Worm (Caenorhabditis elegans): ENCODE measurements around the gene aman-2.

aman-2 gene

ce11 chrV:11921229-11921628 is 11.8 kb downstream of the aman-2 start (continued):
- no peak for TF ChIP-seq lin-15B (tag; optimal IDR thresholded peaks at IDR 0.05)
- TF ChIP-seq egl-13 (tag; optimal IDR thresholded peaks at IDR 0.05): no peak
- TF ChIP-seq ama-1 (optimal IDR thresholded peaks at IDR 0.05): no peak
- TF ChIP-seq mdl-1 (tag; optimal IDR thresholded peaks at IDR 0.05): peak in 1 of 2 experiments; percentile 60
- no peak for TF ChIP-seq nhr-28 (tag; optimal IDR thresholded peaks at IDR 0.05)
- TF ChIP-seq snu-23 (GFP tag; optimal IDR thresholded peaks at IDR 0.05): peak; percentile 43
- peak; percentile 40 for TF ChIP-seq nhr-20 (tag; optimal IDR thresholded peaks at IDR 0.05)
- TF ChIP-seq aha-1 (tag; optimal IDR thresholded peaks at IDR 0.05): no peak
- TF ChIP-seq fkh-10 (GFP tag; optimal IDR thresholded peaks at IDR 0.05): no peak
- TF ChIP-seq ztf-11 (tag; optimal IDR thresholded peaks at IDR 0.05): no peak
- TF ChIP-seq nhr-76 (tag; optimal IDR thresholded peaks at IDR 0.05): no peak
- no peak for TF ChIP-seq ceh-63 (GFP tag; optimal IDR thresholded peaks at IDR 0.05)
- no peak for TF ChIP-seq hlh-4 (tag; optimal IDR thresholded peaks at IDR 0.05)
- TF ChIP-seq vab-15 (tag; optimal IDR thresholded peaks at IDR 0.05): no peak
- TF ChIP-seq isw-1 (GFP tag; IDR thresholded peaks at IDR 0.05): no peak
- TF ChIP-seq snpc-4 (tag; optimal IDR thresholded peaks at IDR 0.05): no peak
- no peak for TF ChIP-seq ces-1 (GFP tag; optimal IDR thresholded peaks at IDR 0.05)
- TF ChIP-seq lin-14 (GFP tag; optimal IDR thresholded peaks at IDR 0.05): peak; percentile 68
- TF ChIP-seq C34B4.2 (tag; optimal IDR thresholded peaks at IDR 0.05): no peak
- TF ChIP-seq unc-130 (tag; optimal IDR thresholded peaks at IDR 0.05): peak; percentile 2
- TF ChIP-seq irx-1 (tag; optimal IDR thresholded peaks at IDR 0.05): no peak
- peak in 1 of 3 experiments; percentile 1 for TF ChIP-seq dpl-1 (GFP tag; optimal IDR thresholded peaks at IDR 0.05)
- peak; percentile 33; the same call in 1 of the 2 replicates for TF ChIP-seq nhr-19 (GFP tag; conservative IDR thresholded peaks at IDR 0.05)
- no peak for TF ChIP-seq zag-1 (tag; optimal IDR thresholded peaks at IDR 0.05)
- no peak for TF ChIP-seq ceh-88 (GFP tag; IDR thresholded peaks at IDR 0.05)
- TF ChIP-seq nhr-12 (tag; optimal IDR thresholded peaks at IDR 0.05): no peak
- TF ChIP-seq fos-1 (tag; optimal IDR thresholded peaks at IDR 0.05): no peak
- peak; percentile 6 for TF ChIP-seq tbx-2 (tag; optimal IDR thresholded peaks at IDR 0.05)
- no peak for TF ChIP-seq alr-1 (tag; optimal IDR thresholded peaks at IDR 0.05; ENCODE audit: borderline replicate concordance)
- TF ChIP-seq unc-98 (GFP tag; IDR thresholded peaks at IDR 0.05): no peak
- TF ChIP-seq nhr-71 (tag; optimal IDR thresholded peaks at IDR 0.05): peak; percentile 2
- no peak for TF ChIP-seq nhr-47 (tag; optimal IDR thresholded peaks at IDR 0.05)
- no peak for TF ChIP-seq lin-13 (GFP tag; optimal IDR thresholded peaks at IDR 0.05)
- no peak for TF ChIP-seq nhr-84 (tag; optimal IDR thresholded peaks at IDR 0.05)
- TF ChIP-seq fkh-8 (tag; optimal IDR thresholded peaks at IDR 0.05): no peak
- no peak for TF ChIP-seq zip-4 (GFP tag; optimal IDR thresholded peaks at IDR 0.05)
- no peak for TF ChIP-seq F16B12.6 (tag; optimal IDR thresholded peaks at IDR 0.05)
- no peak for TF ChIP-seq mab-9 (GFP tag; IDR thresholded peaks at IDR 0.05)
- TF ChIP-seq hlh-17 (GFP tag; optimal IDR thresholded peaks at IDR 0.05; ENCODE audit: borderline replicate concordance): no peak
- peak in 1 of 3 experiments; percentile 2 for TF ChIP-seq ceh-82 (tag; optimal IDR thresholded peaks at IDR 0.05)

DNA sequence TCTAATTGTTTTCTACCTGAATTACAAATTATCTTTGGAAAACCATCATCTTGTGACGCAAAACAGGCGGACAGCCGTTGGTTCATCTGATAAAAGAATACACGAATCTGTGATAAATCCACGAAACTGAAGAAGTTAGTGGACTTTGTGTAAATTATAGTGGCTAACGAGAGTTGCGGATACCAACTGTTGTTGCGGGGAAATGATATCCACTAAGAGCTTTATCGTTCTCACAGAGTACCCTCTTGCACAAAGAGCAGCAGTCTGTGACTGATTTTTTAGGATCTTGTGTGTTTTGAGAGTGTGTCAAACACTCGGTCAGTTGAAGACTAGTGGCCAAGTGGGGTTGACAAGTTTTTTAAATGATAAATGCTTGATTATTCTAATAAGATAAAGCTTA is 13.4 kb downstream of the aman-2 start:
- TF ChIP-seq lin-14 (GFP tag; optimal IDR thresholded peaks at IDR 0.05): peak; percentile 37
- peak; percentile 28 for TF ChIP-seq rnt-1 (tag; optimal IDR thresholded peaks at IDR 0.05)
- peak; percentile 14 for TF ChIP-seq nhr-71 (tag; optimal IDR thresholded peaks at IDR 0.05)
- no peak for TF ChIP-seq sptf-1 (tag; optimal IDR thresholded peaks at IDR 0.05)
- TF ChIP-seq C34B4.2 (tag; optimal IDR thresholded peaks at IDR 0.05): no peak

ce11 chrV:11917186-11917585 is 15.9 kb downstream of the aman-2 start, which contains the start of gene R31.2:
Gene R31.2 (plus strand): TSS chrV:11917573.
- TF ChIP-seq nhr-85 (tag): peak; percentile 4
- no peak for TF ChIP-seq nhr-28 (tag; optimal IDR thresholded peaks at IDR 0.05)

Measured in whole organism, L1 larva.